Worm (Caenorhabditis elegans): ENCODE data around the gene F15D4.6.

- TF ChIP-seq lsy-2 (tag; optimal IDR thresholded peaks at IDR 0.05) (no peak), nhr-76 (tag; optimal IDR thresholded peaks at IDR 0.05) (no peak)
These were observed 9.4 kb upstream of the F15D4.6 start for ce11 chrII:13239593-13239992.
